Worm (Caenorhabditis elegans) whole organism, mixed stage, embryonic: Measurements from ENCODE around the gene F31E8.5.

Experiments
- ces-1 ChIP-seq: fragments of 150-350 bp; optimal IDR thresholded peaks from 2 replicates; lab custom pipeline; 2014; ENCODE audit warnings: missing biosample characterization, missing genetic modification reagents, missing genetic modification characterization
- cnd-1 ChIP-seq: fragments of 200-800 bp; sonication (Bioruptor generic); optimal IDR thresholded peaks from 2 replicates; lab custom pipeline; 2018; ENCODE audit warnings: mild to moderate bottlenecking, missing genetic modification characterization, missing compliant biosample characterization
- elt-3 ChIP-seq: fragments of 150-350 bp; optimal IDR thresholded peaks from 2 replicates; lab custom pipeline; 2014; ENCODE audit warnings: missing biosample characterization, missing genetic modification characterization
- lin-13 ChIP-seq: fragments of 150-350 bp; optimal IDR thresholded peaks from 2 replicates; lab custom pipeline; 2014; ENCODE audit warnings: missing biosample characterization, missing genetic modification characterization
- mep-1 ChIP-seq: fragments of 150-350 bp; optimal IDR thresholded peaks from 2 replicates; lab custom pipeline; 2017; ENCODE audit warnings: missing biosample characterization, missing genetic modification reagents, missing genetic modification characterization, inconsistent platforms
- mls-2 ChIP-seq: sonication (generic microtip); optimal IDR thresholded peaks from 2 replicates; lab custom pipeline; 2016; ENCODE audit warnings: mild to moderate bottlenecking, missing genetic modification characterization, moderate library complexity, missing compliant biosample characterization
- nhr-12 ChIP-seq: fragments of 150-350 bp; optimal IDR thresholded peaks from 2 replicates; lab custom pipeline; 2014; ENCODE audit warnings: missing biosample characterization, missing genetic modification characterization
- nhr-237 ChIP-seq: fragments of 150-350 bp; optimal IDR thresholded peaks from 2 replicates; lab custom pipeline; 2014; ENCODE audit warnings: missing biosample characterization, missing genetic modification characterization
- nhr-28 ChIP-seq: fragments of 150-350 bp; optimal IDR thresholded peaks from 2 replicates; lab custom pipeline; 2014; ENCODE audit warnings: missing biosample characterization, missing genetic modification characterization
- sem-2 ChIP-seq: fragments of 200-800 bp; sonication (Bioruptor generic); optimal IDR thresholded peaks from 2 replicates; lab custom pipeline; 2018; ENCODE audit warnings: mild to moderate bottlenecking, missing genetic modification characterization, missing compliant biosample characterization
- snpc-4 ChIP-seq: fragments of 150-350 bp; optimal IDR thresholded peaks from 2 replicates; lab custom pipeline; 2014; ENCODE audit warnings: missing biosample characterization, missing genetic modification characterization
- unc-62 ChIP-seq: fragments of 150-350 bp; optimal IDR thresholded peaks from 2 replicates; lab custom pipeline; 2014; ENCODE audit warnings: missing biosample characterization, missing genetic modification reagents, missing genetic modification characterization
- ztf-11 ChIP-seq: fragments of 150-350 bp; optimal IDR thresholded peaks from 2 replicates; lab custom pipeline; 2014; ENCODE audit warnings: missing biosample characterization, missing genetic modification characterization

ce11 chrII:6847917-6848379 lies 40.9 kb upstream of the F31E8.5 start, which contains the start of gene tbc-6:
- TF ChIP-seq mep-1 (tag; lab: Kevin White, UChicago) (no peak), ztf-11 (no peak), nhr-28 (tag; lab: Kevin White, UChicago) (no peak), ces-1 (GFP tag; lab: Kevin White, UChicago) (peak; percentile 39), elt-3 (tag; lab: Kevin White, UChicago) (no peak), sem-2 (GFP tag; lab: Kevin White, UChicago) (no peak), mls-2 (tag; lab: Kevin White, UChicago) (no peak), nhr-237 (tag; lab: Kevin White, UChicago) (no peak), snpc-4 (tag; lab: Kevin White, UChicago) (no peak), unc-62 (peak; percentile 87), nhr-12 (no peak), lin-13 (tag; lab: Kevin White, UChicago) (no peak), cnd-1 (tag; lab: Kevin White, UChicago) (no peak)
